Worm (Caenorhabditis elegans): ENCODE data around the gene F14B8.6.

The F14B8.6 gene

DNA sequence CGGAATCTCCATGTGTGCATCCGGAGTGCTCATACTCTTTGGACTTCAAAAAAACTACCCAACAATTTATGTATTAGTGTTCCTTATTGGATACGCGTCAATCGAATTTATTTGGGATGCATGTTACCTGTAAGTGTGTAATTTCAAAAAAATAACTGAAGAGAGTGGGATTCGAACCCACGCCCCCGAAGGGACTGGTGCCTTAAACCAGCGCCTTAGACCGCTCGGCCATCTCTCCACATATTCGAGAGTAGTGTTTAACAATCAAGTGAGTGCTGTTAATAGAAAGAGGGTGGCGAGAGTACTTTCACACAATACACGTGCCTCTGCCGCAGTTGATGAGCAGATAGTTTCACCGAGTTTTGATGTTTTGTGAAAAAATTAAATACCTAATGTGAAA, 29.3 kb downstream of the F14B8.6 start (continued):
- TF ChIP-seq pha-4 (tag; optimal IDR thresholded peaks at IDR 0.05) (no peak), ceh-24 (tag; optimal IDR thresholded peaks at IDR 0.05) (peak; percentile 27), pax-1 (tag; optimal IDR thresholded peaks at IDR 0.05) (no peak), gmeb-2 (tag; optimal IDR thresholded peaks at IDR 0.05) (peak; percentile 76), fax-1 (tag; optimal IDR thresholded peaks at IDR 0.05) (peak; percentile 57), nfya-1 (tag; optimal IDR thresholded peaks at IDR 0.05) (peak; percentile 40), dve-1 (tag; optimal IDR thresholded peaks at IDR 0.05) (peak; percentile 31), unc-86 (tag; optimal IDR thresholded peaks at IDR 0.05) (peak; percentile 37), elt-2 (tag; optimal IDR thresholded peaks at IDR 0.05) (peak; percentile 77), K09A11.1 (tag; optimal IDR thresholded peaks at IDR 0.05; ENCODE audit: insufficient read depth) (no peak), hlh-15 (tag; optimal IDR thresholded peaks at IDR 0.05) (peak; percentile 33), fkh-6 (tag; optimal IDR thresholded peaks at IDR 0.05) (peak; percentile 51), ztf-16 (tag; optimal IDR thresholded peaks at IDR 0.05) (peak; percentile 71), madf-2 (tag; optimal IDR thresholded peaks at IDR 0.05) (peak; percentile 47), sdc-2 (tag; optimal IDR thresholded peaks at IDR 0.05) (peak; percentile 64), dmd-4 (tag; optimal IDR thresholded peaks at IDR 0.05; ENCODE audit: borderline replicate concordance) (no peak), ceh-6 (GFP tag; optimal IDR thresholded peaks at IDR 0.05) (peak; percentile 75), sox-4 (tag; optimal IDR thresholded peaks at IDR 0.05) (peak; percentile 61), lim-6 (tag; optimal IDR thresholded peaks at IDR 0.05) (no peak), mec-3 (tag; optimal IDR thresholded peaks at IDR 0.05; ENCODE audit: borderline replicate concordance) (no peak), hlh-6 (tag; optimal IDR thresholded peaks at IDR 0.05) (peak; percentile 79), ahr-1 (tag; optimal IDR thresholded peaks at IDR 0.05) (no peak), ets-4 (tag; optimal IDR thresholded peaks at IDR 0.05) (peak; percentile 17), zip-5 (tag; optimal IDR thresholded peaks at IDR 0.05) (no peak), ceh-31 (tag; optimal IDR thresholded peaks at IDR 0.05) (peak; percentile 38), ttx-3 (tag; optimal IDR thresholded peaks at IDR 0.05) (peak; percentile 50), T23F11.4 (GFP tag; optimal IDR thresholded peaks at IDR 0.05) (peak; percentile 10), Y22D7AL.16 (tag; optimal IDR thresholded peaks at IDR 0.05) (peak; percentile 48), pha-2 (tag; optimal IDR thresholded peaks at IDR 0.05) (peak; percentile 55), rnt-1 (tag; optimal IDR thresholded peaks at IDR 0.05) (peak; percentile 47), ceh-30 (tag; optimal IDR thresholded peaks at IDR 0.05) (peak; percentile 8), tbx-7 (tag; optimal IDR thresholded peaks at IDR 0.05) (peak; percentile 40), K02D7.2 (tag; optimal IDR thresholded peaks at IDR 0.05) (peak; percentile 3), ceh-34 (tag; optimal IDR thresholded peaks at IDR 0.05) (peak; percentile 36), sox-2 (GFP tag; IDR thresholded peaks at IDR 0.05) (peak; percentile 35; the same call in 1 of the 2 replicates)

DNA sequence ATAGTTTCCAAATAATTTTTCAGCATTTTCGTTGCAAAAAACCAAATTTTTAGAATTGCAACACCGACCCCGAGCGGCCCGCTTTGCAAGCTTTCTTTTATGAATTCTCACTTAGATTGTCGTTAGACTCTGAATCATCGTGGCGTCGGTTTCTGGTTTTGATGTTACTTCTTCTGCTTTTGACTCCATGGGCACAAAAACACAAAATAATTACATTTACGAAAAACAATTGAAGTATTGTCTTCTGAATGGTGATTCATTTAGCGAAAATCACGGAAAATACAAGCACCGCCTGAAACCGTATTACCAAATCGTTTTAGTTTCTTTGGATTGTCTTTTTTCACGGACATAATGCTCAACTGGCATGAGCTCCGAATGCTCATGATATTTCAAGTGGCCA, 31.1 kb downstream of the F14B8.6 start, which contains the start of gene pes-23:
pes-23 (plus strand) TSS at position 301 of the 400 bp plus-strand sequence.
- TF ChIP-seq ama-1 (optimal IDR thresholded peaks at IDR 0.05) (no peak), F13H6.1 (tag; optimal IDR thresholded peaks at IDR 0.05) (no peak), fkh-10 (GFP tag; optimal IDR thresholded peaks at IDR 0.05) (no peak), nfya-1 (tag; optimal IDR thresholded peaks at IDR 0.05) (no peak), unc-3 (GFP tag; conservative IDR thresholded peaks at IDR 0.05) (no peak), unc-3 (tag; optimal IDR thresholded peaks at IDR 0.05) (no peak), ceh-30 (tag; optimal IDR thresholded peaks at IDR 0.05) (no peak), syd-9 (tag; optimal IDR thresholded peaks at IDR 0.05) (no peak), T23F11.4 (GFP tag; optimal IDR thresholded peaks at IDR 0.05) (no peak)

DNA sequence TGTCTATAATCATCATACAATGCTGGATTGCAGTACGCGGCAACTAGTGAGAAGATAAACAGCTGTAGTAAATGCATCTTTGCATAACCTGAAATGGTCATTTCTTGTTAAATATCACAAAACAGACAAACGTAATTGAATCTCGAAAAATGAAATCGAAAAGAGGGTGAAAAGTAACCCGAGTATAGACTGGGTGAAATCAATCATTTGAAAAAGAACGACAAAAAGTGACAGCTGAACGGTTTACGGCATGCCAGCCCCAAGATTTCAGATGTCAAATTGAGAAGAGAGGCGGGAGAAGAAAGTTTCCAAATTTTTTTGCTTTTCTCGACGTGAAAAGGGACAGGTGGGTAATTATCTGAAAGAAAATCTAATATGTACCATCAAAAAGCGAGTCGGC, 32.4 kb downstream of the F14B8.6 start, which contains the start of gene F14B8.4:
F14B8.4 (minus strand) TSS at position 101 of the 400 bp plus-strand sequence.
- no peak for TF ChIP-seq nhr-232 (tag; optimal IDR thresholded peaks at IDR 0.05)
- TF ChIP-seq hlh-15 (tag; optimal IDR thresholded peaks at IDR 0.05), result no peak
- no peak for TF ChIP-seq zip-5 (tag; optimal IDR thresholded peaks at IDR 0.05)
- no peak for TF ChIP-seq ceh-22 (tag; optimal IDR thresholded peaks at IDR 0.05)
- TF ChIP-seq fkh-6 (tag; optimal IDR thresholded peaks at IDR 0.05), result no peak
- TF ChIP-seq ceh-24 (tag; optimal IDR thresholded peaks at IDR 0.05), result no peak
- TF ChIP-seq F13H6.1 (tag; optimal IDR thresholded peaks at IDR 0.05), result no peak
- no peak for TF ChIP-seq ceh-18 (tag; optimal IDR thresholded peaks at IDR 0.05)
- no peak for TF ChIP-seq gmeb-2 (tag; optimal IDR thresholded peaks at IDR 0.05)
- TF ChIP-seq madf-2 (tag; optimal IDR thresholded peaks at IDR 0.05), result no peak
- TF ChIP-seq unc-86 (tag; optimal IDR thresholded peaks at IDR 0.05), result no peak
- TF ChIP-seq ets-4 (tag; optimal IDR thresholded peaks at IDR 0.05), result no peak
- no peak for TF ChIP-seq fax-1 (tag; optimal IDR thresholded peaks at IDR 0.05)
- TF ChIP-seq ztf-16 (tag; optimal IDR thresholded peaks at IDR 0.05), result no peak
- no peak for TF ChIP-seq pqm-1 (tag; optimal IDR thresholded peaks at IDR 0.05)
- no peak for TF ChIP-seq lim-6 (tag; optimal IDR thresholded peaks at IDR 0.05)
- no peak for TF ChIP-seq unc-42 (tag; optimal IDR thresholded peaks at IDR 0.05)
- TF ChIP-seq T23F11.4 (GFP tag; optimal IDR thresholded peaks at IDR 0.05), result no peak

Measured in whole organism, late embryonic.